Fruit fly (Drosophila melanogaster) whole organism, prepupa: ENCODE data around the gene Rpn12.

Experiments
- CG11902 ChIP-seq: fragments of 200-800 bp; sonication (Bioruptor generic); optimal IDR thresholded peaks from 3 replicates; lab custom pipeline; 2016; ENCODE audit warnings: missing biosample characterization, missing genetic modification characterization
- Sox15 ChIP-seq: fragments of 200-800 bp; sonication (Bioruptor generic); optimal IDR thresholded peaks from 3 replicates; lab custom pipeline; 2016; ENCODE audit warnings: missing biosample characterization, missing genetic modification characterization

dm6 chr3L:16602736-16603144, 19.9 kb downstream of the Rpn12 start, which contains the start of gene Arts:
- TF ChIP-seq Sox15 (GFP tag; lab: Kevin White, UChicago) (no peak), CG11902 (GFP tag; lab: Kevin White, UChicago) (no peak)
